Worm (Caenorhabditis elegans) whole organism, young adult: ENCODE results near the gene gmeb-3.

Experiments used
- B0019.2 ChIP-seq: fragments of 200-800 bp; sonication (Bioruptor generic); conservative IDR thresholded peaks from 2 replicates; pipeline ENCODE4 v1.3.6; 2022; ENCODE audit warnings: missing genetic modification reagents, missing genetic modification characterization, missing compliant biosample characterization
- D2030.7 ChIP-seq: fragments of 200-800 bp; sonication (Bioruptor generic); IDR thresholded peaks from 2 replicates; pipeline ENCODE4 v1.3.6; 2022; ENCODE audit warnings: missing genetic modification reagents, missing genetic modification characterization, missing compliant biosample characterization
- F33H1.4 ChIP-seq: fragments of 200-800 bp; sonication (Bioruptor generic); IDR thresholded peaks from 2 replicates; pipeline ENCODE4 v1.3.6; 2022; ENCODE audit warnings: missing genetic modification reagents, missing genetic modification characterization, missing compliant biosample characterization
- F37B4.10 ChIP-seq: fragments of 200-800 bp; sonication (Bioruptor generic); IDR thresholded peaks from 2 replicates; pipeline ENCODE4 v1.3.6; 2022; ENCODE audit warnings: missing genetic modification characterization, missing compliant biosample characterization
- F49E8.2 ChIP-seq: sonication (generic microtip); optimal IDR thresholded peaks from 3 replicates; lab custom pipeline; 2017; ENCODE audit warnings: missing genetic modification characterization, mild to moderate bottlenecking, missing compliant biosample characterization, antibody characterized with exemption, moderate library complexity; ENCODE audit not compliant: insufficient read depth
- F55B11.4 ChIP-seq: sonication (generic microtip); optimal IDR thresholded peaks from 2 replicates; lab custom pipeline; 2016; ENCODE audit warnings: missing compliant biosample characterization, missing genetic modification characterization, borderline replicate concordance; ENCODE audit not compliant: insufficient read depth
- F57A8.1 ChIP-seq: fragments of 200-800 bp; sonication (Bioruptor generic); optimal IDR thresholded peaks from 2 replicates; lab custom pipeline; 2018; ENCODE audit warnings: mild to moderate bottlenecking, missing genetic modification characterization, moderate library complexity, missing compliant biosample characterization
- F57C9.4 ChIP-seq: sonication (generic microtip); optimal IDR thresholded peaks from 2 replicates; lab custom pipeline; 2017; ENCODE audit warnings: mild to moderate bottlenecking, missing genetic modification characterization, missing compliant biosample characterization
- T07F8.4 ChIP-seq: sonication (generic microtip); optimal IDR thresholded peaks from 2 replicates; lab custom pipeline; 2016; ENCODE audit warnings: mild to moderate bottlenecking, missing genetic modification characterization, moderate library complexity, missing compliant biosample characterization
- Y56A3A.18 ChIP-seq: fragments of 200-800 bp; sonication (Bioruptor generic); IDR thresholded peaks from 2 replicates; pipeline ENCODE4 v1.3.6; 2022; ENCODE audit warnings: missing genetic modification reagents, missing genetic modification characterization, missing compliant biosample characterization
- Y95B8A.8 ChIP-seq: fragments of 200-800 bp; sonication (Bioruptor generic); IDR thresholded peaks from 2 replicates; pipeline ENCODE4 v1.3.6; 2022; ENCODE audit warnings: missing genetic modification reagents, missing genetic modification characterization, missing compliant biosample characterization
- akir-1 ChIP-seq: fragments of 200-800 bp; sonication (Bioruptor generic); optimal IDR thresholded peaks from 2 replicates; lab custom pipeline; 2018; ENCODE audit warnings: mild to moderate bottlenecking, missing genetic modification characterization, moderate library complexity, missing compliant biosample characterization
- ama-1 ChIP-seq, 3 experiments: fragments of 150-350 bp in 1 of 3; sonication (generic microtip) in 2 of 3; optimal IDR thresholded peaks; 2 replicates each; lab custom pipeline; 2014 to 2018; ENCODE audit warnings: missing biosample characterization in 2 of 3, missing genetic modification characterization in 2 of 3, missing genetic modification reagents in 2 of 3
- atf-7 ChIP-seq: sonication (generic microtip); optimal IDR thresholded peaks from 2 replicates; lab custom pipeline; 2017; ENCODE audit warnings: mild to moderate bottlenecking, missing genetic modification characterization, missing compliant biosample characterization
- attf-5 ChIP-seq: fragments of 200-800 bp; sonication (Bioruptor generic); optimal IDR thresholded peaks from 2 replicates; lab custom pipeline; 2018; ENCODE audit warnings: mild to moderate bottlenecking, missing genetic modification characterization, missing compliant biosample characterization
- attf-6 ChIP-seq: fragments of 200-800 bp; sonication (Bioruptor generic); IDR thresholded peaks from 2 replicates; pipeline ENCODE4 v1.3.6; 2022; ENCODE audit warnings: missing genetic modification reagents, missing genetic modification characterization, missing compliant biosample characterization
- cebp-1 ChIP-seq, 2 experiments: fragments of 200-800 bp in 1 of 2; sonication (Bioruptor generic) in 1 of 2; sonication (generic microtip) in 1 of 2; IDR thresholded peaks in 1 of 2; optimal IDR thresholded peaks in 1 of 2; 2 replicates each; pipeline versions ENCODE4 v1.3.6 to Lab custom; 2017 to 2022; ENCODE audit warnings: missing compliant biosample characterization in 2 of 2, missing genetic modification characterization in 2 of 2, mild to moderate bottlenecking in 1 of 2, missing genetic modification reagents in 1 of 2, moderate library complexity in 1 of 2
- ceh-27 ChIP-seq: fragments of 200-800 bp; sonication (Bioruptor generic); optimal IDR thresholded peaks from 2 replicates; lab custom pipeline; 2018; ENCODE audit warnings: mild to moderate bottlenecking, missing genetic modification characterization, moderate library complexity, missing compliant biosample characterization
- ceh-58 ChIP-seq: fragments of 200-800 bp; sonication (Bioruptor generic); IDR thresholded peaks from 2 replicates; pipeline ENCODE4 v1.3.6; 2022; ENCODE audit warnings: missing genetic modification characterization, missing compliant biosample characterization
- dox-1 ChIP-seq: fragments of 200-800 bp; sonication (Bioruptor generic); IDR thresholded peaks from 2 replicates; pipeline ENCODE4 v1.3.6; 2022; ENCODE audit warnings: missing genetic modification reagents, missing genetic modification characterization, missing compliant biosample characterization
- efl-1 ChIP-seq: fragments of 150-350 bp; optimal IDR thresholded peaks from 2 replicates; lab custom pipeline; 2014; ENCODE audit warnings: missing biosample characterization, missing genetic modification reagents, missing genetic modification characterization
- fkh-3 ChIP-seq: sonication (generic microtip); optimal IDR thresholded peaks from 2 replicates; lab custom pipeline; 2016; ENCODE audit warnings: mild to moderate bottlenecking, missing genetic modification characterization, missing compliant biosample characterization
- hmg-1.2 ChIP-seq: fragments of 200-800 bp; sonication (Bioruptor generic); IDR thresholded peaks from 2 replicates; pipeline ENCODE4 v1.3.6; 2022; ENCODE audit warnings: missing genetic modification reagents, missing genetic modification characterization, missing compliant biosample characterization
- let-526 ChIP-seq: fragments of 200-800 bp; sonication (Bioruptor generic); IDR thresholded peaks from 2 replicates; pipeline ENCODE4 v1.3.6; 2022; ENCODE audit warnings: missing genetic modification reagents, missing genetic modification characterization, missing compliant biosample characterization
- lsl-1 ChIP-seq: fragments of 200-800 bp; sonication (Bioruptor generic); optimal IDR thresholded peaks from 2 replicates; lab custom pipeline; 2018; ENCODE audit warnings: mild to moderate bottlenecking, missing genetic modification characterization, moderate library complexity, missing compliant biosample characterization
- lsy-27 ChIP-seq: sonication (generic microtip); optimal IDR thresholded peaks from 2 replicates; lab custom pipeline; 2017; ENCODE audit warnings: missing genetic modification characterization, mild to moderate bottlenecking, missing compliant biosample characterization, antibody characterized with exemption, missing genotype, borderline replicate concordance; ENCODE audit not compliant: insufficient read depth
- madf-3 ChIP-seq: fragments of 200-800 bp; sonication (Bioruptor generic); IDR thresholded peaks from 2 replicates; pipeline ENCODE4 v1.3.6; 2022; ENCODE audit warnings: missing genetic modification reagents, missing genetic modification characterization, missing compliant biosample characterization
- madf-6 ChIP-seq: fragments of 200-800 bp; sonication (Bioruptor generic); IDR thresholded peaks from 2 replicates; pipeline ENCODE4 v1.3.6; 2022; ENCODE audit warnings: missing genetic modification reagents, missing genetic modification characterization, missing compliant biosample characterization
- madf-8 ChIP-seq: fragments of 200-800 bp; sonication (Bioruptor generic); conservative IDR thresholded peaks from 2 replicates; pipeline ENCODE4 v1.3.6; 2022; ENCODE audit warnings: missing genetic modification reagents, missing genetic modification characterization, missing compliant biosample characterization
- mcd-1 ChIP-seq: fragments of 200-800 bp; sonication (Bioruptor generic); IDR thresholded peaks from 2 replicates; pipeline ENCODE4 v1.3.6; 2022; ENCODE audit warnings: missing genetic modification reagents, missing genetic modification characterization, missing compliant biosample characterization
- nfya-2 ChIP-seq: fragments of 200-800 bp; sonication (Bioruptor generic); IDR thresholded peaks from 2 replicates; pipeline ENCODE4 v1.3.6; 2022; ENCODE audit warnings: missing genetic modification reagents, missing genetic modification characterization, missing compliant biosample characterization
- nfyb-1 ChIP-seq: fragments of 200-800 bp; sonication (Bioruptor generic); IDR thresholded peaks from 2 replicates; pipeline ENCODE4 v1.3.6; 2022; ENCODE audit warnings: missing genetic modification reagents, missing genetic modification characterization, missing compliant biosample characterization
- pbrm-1 ChIP-seq: fragments of 200-800 bp; sonication (Bioruptor generic); IDR thresholded peaks from 2 replicates; pipeline ENCODE4 v1.3.6; 2022; ENCODE audit warnings: missing genetic modification reagents, missing genetic modification characterization, missing compliant biosample characterization
- rcor-1 ChIP-seq: fragments of 200-800 bp; sonication (Bioruptor generic); IDR thresholded peaks from 2 replicates; pipeline ENCODE4 v1.3.6; 2022; ENCODE audit warnings: missing genetic modification reagents, missing genetic modification characterization, missing compliant biosample characterization
- snpc-3.4 ChIP-seq: sonication (generic microtip); optimal IDR thresholded peaks from 2 replicates; lab custom pipeline; 2017; ENCODE audit warnings: missing genetic modification characterization, mild to moderate bottlenecking, missing compliant biosample characterization, antibody characterized with exemption, moderate library complexity, missing genotype, missing genetic modification reagents
- somi-1 ChIP-seq: fragments of 200-800 bp; sonication (Bioruptor generic); optimal IDR thresholded peaks from 2 replicates; lab custom pipeline; 2018; ENCODE audit warnings: mild to moderate bottlenecking, missing genetic modification characterization, missing compliant biosample characterization
- unc-62 ChIP-seq: fragments of 150-350 bp; optimal IDR thresholded peaks from 2 replicates; lab custom pipeline; 2014; ENCODE audit warnings: missing biosample characterization, missing genetic modification reagents, missing genetic modification characterization
- zfh-2 ChIP-seq: fragments of 200-800 bp; sonication (Bioruptor generic); conservative IDR thresholded peaks from 2 replicates; pipeline ENCODE4 v1.3.6; 2022; ENCODE audit warnings: missing genetic modification reagents, missing genetic modification characterization, missing compliant biosample characterization
- ztf-18 ChIP-seq: sonication (generic microtip); optimal IDR thresholded peaks from 2 replicates; lab custom pipeline; 2016; ENCODE audit warnings: missing genotype, mild to moderate bottlenecking, missing genetic modification characterization, missing compliant biosample characterization
- ztf-22 ChIP-seq: fragments of 200-800 bp; sonication (Bioruptor generic); optimal IDR thresholded peaks from 2 replicates; lab custom pipeline; 2018; ENCODE audit warnings: mild to moderate bottlenecking, missing genetic modification characterization, moderate library complexity, missing compliant biosample characterization
- ztf-28 ChIP-seq: fragments of 200-800 bp; sonication (Bioruptor generic); IDR thresholded peaks from 2 replicates; pipeline ENCODE4 v1.3.6; 2022; ENCODE audit warnings: missing genetic modification reagents, missing genetic modification characterization, missing compliant biosample characterization

The gmeb-3 gene

DNA sequence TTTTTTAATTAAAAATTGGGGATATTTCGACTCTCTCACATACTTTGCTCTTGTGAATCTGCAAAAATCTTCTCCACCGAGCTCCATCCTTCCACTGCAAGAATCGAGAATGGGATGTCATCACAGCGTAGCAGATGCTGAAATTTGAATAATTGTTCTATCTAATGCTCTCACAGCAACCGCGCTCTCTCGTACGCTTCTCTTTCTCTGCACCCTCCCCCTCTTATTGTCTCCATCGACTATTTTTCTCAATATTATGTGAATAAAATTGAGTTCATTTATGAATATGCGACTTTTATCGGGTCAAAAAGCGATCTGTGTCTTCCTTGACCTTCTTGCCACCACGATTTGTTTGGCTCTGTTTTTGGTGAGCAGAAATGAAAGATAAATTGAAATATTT is 34.3 kb upstream of the gmeb-3 start, which contains the start of gene F34D10.3:
F34D10.3 (plus strand) TSS at position 249 of the 400 bp plus-strand sequence.
- no peak for TF ChIP-seq ceh-58 (GFP tag; lab: Robert Waterston, UW)
- peak; percentile 61; the same call in 1 of the 2 replicates for TF ChIP-seq hmg-1.2
- TF ChIP-seq B0019.2 (GFP tag; lab: Robert Waterston, UW): no peak
- no peak for TF ChIP-seq T07F8.4 (tag; lab: Kevin White, UChicago)
- peak; percentile 7 for TF ChIP-seq attf-5 (GFP tag; lab: Kevin White, UChicago)
- no peak for TF ChIP-seq pbrm-1 (GFP tag; lab: Robert Waterston, UW)
- TF ChIP-seq dox-1: no peak
- TF ChIP-seq madf-6 (GFP tag; lab: Robert Waterston, UW): 0 out of 2 replicates have a peak, but pooled peaks have one; percentile 12

DNA sequence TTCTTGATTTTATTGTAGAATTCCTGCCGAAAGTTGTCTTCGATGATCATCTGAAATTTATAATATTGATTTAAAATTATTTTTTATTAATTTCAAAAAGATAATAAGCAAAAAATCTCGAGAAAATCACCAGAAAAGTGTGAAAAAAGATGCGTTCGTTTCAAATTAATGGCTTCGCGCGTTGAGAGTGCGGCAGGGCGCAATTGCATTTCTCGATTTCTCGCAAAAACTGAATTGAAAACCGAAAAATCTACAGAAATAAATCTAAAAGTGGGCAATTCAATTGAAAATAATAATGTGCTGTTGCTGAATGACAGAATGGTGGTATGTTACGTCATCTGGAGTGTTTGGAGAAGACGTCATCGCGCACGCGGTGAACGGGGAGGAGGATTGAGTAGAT is 33.3 kb upstream of the gmeb-3 start, which contains the start of gene evl-18:
evl-18 (minus strand) TSS at position 50 of the 400 bp plus-strand sequence.
- TF ChIP-seq F37B4.10 (no peak), lsl-1 (GFP tag; lab: Kevin White, UChicago) (no peak), mcd-1 (peak; percentile 69), Y95B8A.8 (GFP tag; lab: Robert Waterston, UW) (no peak), efl-1 (peak; percentile 38), F57C9.4 (no peak), nfyb-1 (GFP tag; lab: Robert Waterston, UW) (no peak), madf-3 (GFP tag; lab: Robert Waterston, UW) (no peak), let-526 (GFP tag; lab: Robert Waterston, UW) (no peak), lsy-27 (tag; lab: Kevin White, UChicago) (no peak)

DNA sequence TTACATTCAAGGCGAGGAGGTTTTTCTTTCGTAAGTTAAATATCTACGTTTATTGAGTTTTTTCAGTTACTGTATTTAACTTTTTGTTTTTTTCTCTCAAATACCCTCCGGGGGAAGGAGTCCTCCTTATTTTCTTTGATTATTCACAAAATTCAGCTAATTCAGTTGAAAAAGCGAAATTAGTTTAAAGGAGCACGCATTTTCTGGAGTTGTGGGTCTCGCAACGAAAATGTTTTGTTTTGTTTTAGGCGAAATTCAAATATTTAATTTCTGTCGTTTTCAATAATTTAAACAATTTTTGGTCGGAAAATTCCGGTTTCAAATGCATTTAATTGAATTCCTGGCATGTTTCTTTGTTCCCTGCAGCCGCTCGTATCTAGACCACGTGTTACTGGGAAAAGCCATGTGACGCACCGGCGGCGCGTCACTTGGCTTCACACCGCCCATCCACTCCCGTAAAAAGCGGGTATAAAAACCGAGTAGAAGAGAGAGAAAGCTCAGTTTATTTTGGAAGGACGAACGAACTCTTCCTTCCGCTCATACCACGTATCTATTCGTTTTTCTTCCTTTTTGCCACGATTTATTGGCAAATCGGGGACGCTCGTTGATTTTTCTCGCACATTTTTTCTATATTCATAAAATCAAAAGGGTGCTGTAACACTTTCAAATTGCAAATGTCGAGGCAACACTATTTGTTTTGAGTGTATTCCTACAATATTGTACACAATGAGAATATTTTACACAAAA is 32.6 kb upstream of the gmeb-3 start:
- TF ChIP-seq D2030.7 (GFP tag; lab: Robert Waterston, UW) (0 out of 2 replicates have a peak, but pooled peaks have one; percentile 20), T07F8.4 (tag; lab: Kevin White, UChicago) (no peak), snpc-3.4 (tag; lab: Kevin White, UChicago) (peak; percentile 10), zfh-2 (GFP tag; lab: Robert Waterston, UW) (peak; percentile 46; the same call in 1 of the 2 replicates), madf-8 (GFP tag; lab: Robert Waterston, UW) (no peak), F33H1.4 (GFP tag; lab: Robert Waterston, UW) (peak; percentile 70), rcor-1 (GFP tag; lab: Robert Waterston, UW) (no peak), ztf-18 (tag; lab: Kevin White, UChicago) (no peak), fkh-3 (tag; lab: Kevin White, UChicago) (no peak), F57A8.1 (GFP tag; lab: Kevin White, UChicago) (no peak), ztf-22 (GFP tag; lab: Kevin White, UChicago) (no peak), F55B11.4 (tag; lab: Kevin White, UChicago) (no peak), ama-1 (optimal IDR thresholded peaks at IDR 0.05; lab: Kevin White, UChicago) (peak; percentile 32), ama-1 (GFP tag; optimal IDR thresholded peaks at IDR 0.05; lab: Kevin White, UChicago) (no peak), somi-1 (GFP tag; lab: Kevin White, UChicago) (peak; percentile 12)

DNA sequence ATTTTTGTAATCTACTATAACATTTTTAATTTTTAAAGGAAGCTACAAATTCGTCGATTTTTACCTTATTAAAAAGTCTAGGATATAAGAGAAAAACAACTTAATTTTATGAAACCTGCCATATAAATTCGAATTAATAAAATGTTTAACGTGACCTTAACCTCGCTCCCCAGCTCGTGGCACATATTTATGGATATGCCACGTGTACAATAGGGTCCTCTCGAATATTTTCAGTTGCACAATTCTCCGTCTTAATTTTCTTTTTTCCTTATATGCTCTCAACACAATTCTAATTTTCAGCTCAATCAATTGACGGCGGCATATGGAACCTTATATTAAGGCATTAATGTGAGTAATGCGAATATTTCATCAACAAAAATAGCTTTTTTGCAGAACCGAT is 32.0 kb upstream of the gmeb-3 start, which contains the start of gene F34D10.4:
F34D10.4 (plus strand) TSS at position 301 of the 400 bp plus-strand sequence.
- TF ChIP-seq unc-62 (GFP tag; lab: Kevin White, UChicago): no peak
- TF ChIP-seq ceh-27: no peak
- TF ChIP-seq F49E8.2 (tag; lab: Kevin White, UChicago): no peak
- no peak for TF ChIP-seq efl-1
- no peak for TF ChIP-seq F55B11.4 (tag; lab: Kevin White, UChicago)
- no peak for TF ChIP-seq nfya-2 (GFP tag; lab: Robert Waterston, UW)
- no peak for TF ChIP-seq attf-6 (GFP tag; lab: Robert Waterston, UW)
- TF ChIP-seq ztf-28 (GFP tag; lab: Robert Waterston, UW): no peak
- no peak for TF ChIP-seq akir-1
- no peak for TF ChIP-seq Y56A3A.18 (GFP tag; lab: Robert Waterston, UW)
- no peak for TF ChIP-seq cebp-1 (GFP tag; IDR thresholded peaks at IDR 0.05; lab: Robert Waterston, UW)
- no peak for TF ChIP-seq cebp-1 (tag; optimal IDR thresholded peaks at IDR 0.05; lab: Kevin White, UChicago)
- no peak for TF ChIP-seq lsy-27 (tag; lab: Kevin White, UChicago)
- no peak for TF ChIP-seq atf-7 (tag; lab: Kevin White, UChicago)
- no peak for TF ChIP-seq F33H1.4 (GFP tag; lab: Robert Waterston, UW)
